Worm (Caenorhabditis elegans): Measurements from ENCODE around the gene srz-10.

srz-10 gene

ce11 chrV:15259049-15259448 lies 49.8 kb downstream of the srz-10 start, which contains the start of gene srsx-37:
Gene srsx-37, minus strand, starts transcription at chrV:15259149.
- no peak for TF ChIP-seq pqm-1 (tag; optimal IDR thresholded peaks at IDR 0.05)
- TF ChIP-seq lir-3 (tag; optimal IDR thresholded peaks at IDR 0.05; ENCODE audit: poor library complexity): no peak
- TF ChIP-seq skn-1 (tag; optimal IDR thresholded peaks at IDR 0.05): no peak
- no peak for TF ChIP-seq fkh-4 (tag; optimal IDR thresholded peaks at IDR 0.05; ENCODE audit: borderline replicate concordance)
- TF ChIP-seq nhr-237 (tag; optimal IDR thresholded peaks at IDR 0.05): no peak
- TF ChIP-seq fos-1 (tag; optimal IDR thresholded peaks at IDR 0.05): no peak
- no peak for TF ChIP-seq aha-1 (tag; optimal IDR thresholded peaks at IDR 0.05)
- TF ChIP-seq elt-2 (tag; optimal IDR thresholded peaks at IDR 0.05): no peak
- TF ChIP-seq mep-1 (tag; optimal IDR thresholded peaks at IDR 0.05): no peak
- no peak for TF ChIP-seq lsy-2 (tag; optimal IDR thresholded peaks at IDR 0.05)
- no peak for TF ChIP-seq fkh-10 (GFP tag; optimal IDR thresholded peaks at IDR 0.05)
- TF ChIP-seq nhr-90 (tag; optimal IDR thresholded peaks at IDR 0.05; ENCODE audit: poor library complexity): no peak
- TF ChIP-seq ceh-8 (GFP tag; optimal IDR thresholded peaks at IDR 0.05): no peak
- no peak for TF ChIP-seq nhr-71 (tag; optimal IDR thresholded peaks at IDR 0.05)
- no peak for TF ChIP-seq sox-4 (tag; optimal IDR thresholded peaks at IDR 0.05)
- TF ChIP-seq unc-86 (tag; optimal IDR thresholded peaks at IDR 0.05): no peak
- TF ChIP-seq zag-1 (tag; optimal IDR thresholded peaks at IDR 0.05): no peak
- TF ChIP-seq Y116A8C.19 (tag; optimal IDR thresholded peaks at IDR 0.05; ENCODE audit: borderline replicate concordance): no peak

Measured in whole organism, L1 larva.